Fruit fly (Drosophila melanogaster) whole organism, embryonic: ENCODE results near the gene stops.

Experiments used
- Blimp-1 ChIP-seq: fragments of 200-800 bp; sonication (Bioruptor generic); optimal IDR thresholded peaks from 3 replicates; lab custom pipeline; 2018; ENCODE audit warnings: missing biosample characterization, missing genetic modification characterization, mild to moderate bottlenecking, moderate library complexity, missing genetic modification reagents
- CG10147 ChIP-seq: fragments of 200-800 bp; sonication (Bioruptor generic); optimal IDR thresholded peaks from 2 replicates; lab custom pipeline; 2019; ENCODE audit warnings: missing biosample characterization, mild to moderate bottlenecking, missing genetic modification characterization, moderate library complexity
- CG15514 ChIP-seq: fragments of 200-800 bp; sonication (Bioruptor generic); optimal IDR thresholded peaks from 3 replicates; lab custom pipeline; 2017; ENCODE audit warnings: missing biosample characterization, missing genetic modification characterization, mild to moderate bottlenecking, moderate library complexity, missing genetic modification reagents
- CG16813 ChIP-seq: fragments of 200-800 bp; sonication (Bioruptor generic); IDR thresholded peaks from 3 replicates; pipeline ENCODE4 v1.3.6; 2022; ENCODE audit warnings: missing biosample characterization, missing genetic modification characterization; ENCODE audit not compliant: partially characterized antibody
- CG16863 ChIP-seq: fragments of 200-800 bp; sonication (Bioruptor generic); optimal IDR thresholded peaks from 3 replicates; lab custom pipeline; 2016; ENCODE audit warnings: missing biosample characterization, missing genetic modification characterization
- CG17359 ChIP-seq: fragments of 200-800 bp; sonication (Bioruptor generic); optimal IDR thresholded peaks from 3 replicates; lab custom pipeline; 2018; ENCODE audit warnings: missing biosample characterization, mild to moderate bottlenecking, missing genetic modification characterization, moderate library complexity
- CG17802 ChIP-seq: fragments of 200-800 bp; sonication (Bioruptor generic); optimal IDR thresholded peaks from 2 replicates; lab custom pipeline; 2018; ENCODE audit warnings: missing biosample characterization, mild to moderate bottlenecking, missing genetic modification characterization, moderate library complexity
- CG18262 ChIP-seq: fragments of 200-800 bp; optimal IDR thresholded peaks from 3 replicates; lab custom pipeline; 2019; ENCODE audit warnings: missing biosample characterization, mild to moderate bottlenecking, missing genetic modification characterization, moderate library complexity
- CG18599 ChIP-seq: fragments of 200-800 bp; sonication (Bioruptor generic); optimal IDR thresholded peaks from 3 replicates; lab custom pipeline; 2017; ENCODE audit warnings: missing biosample characterization, missing genetic modification characterization, mild to moderate bottlenecking, moderate library complexity, missing genetic modification reagents
- CG2202 ChIP-seq: fragments of 200-800 bp; sonication (Bioruptor generic); optimal IDR thresholded peaks from 2 replicates; lab custom pipeline; 2018; ENCODE audit warnings: missing biosample characterization, mild to moderate bottlenecking, missing genetic modification characterization
- CG2712 ChIP-seq: fragments of 200-800 bp; optimal IDR thresholded peaks from 3 replicates; lab custom pipeline; 2019; ENCODE audit warnings: missing biosample characterization, mild to moderate bottlenecking, missing genetic modification characterization, moderate library complexity
- CG30431 ChIP-seq: fragments of 200-800 bp; sonication (Bioruptor generic); optimal IDR thresholded peaks from 2 replicates; lab custom pipeline; 2017; ENCODE audit warnings: missing biosample characterization, missing genetic modification characterization
- CG33213 ChIP-seq: fragments of 200-800 bp; sonication (Bioruptor generic); optimal IDR thresholded peaks from 3 replicates; lab custom pipeline; 2016; ENCODE audit warnings: missing biosample characterization, missing genetic modification characterization
- CG34376 ChIP-seq: fragments of 200-800 bp; sonication (Bioruptor generic); optimal IDR thresholded peaks from 2 replicates; lab custom pipeline; 2018; ENCODE audit warnings: missing biosample characterization, mild to moderate bottlenecking, missing genetic modification characterization
- CG34422 ChIP-seq: fragments of 200-800 bp; sonication (Bioruptor generic); IDR thresholded peaks from 3 replicates; pipeline ENCODE4 v1.3.6; 2022; ENCODE audit warnings: missing biosample characterization, missing genetic modification characterization
- CG6272 ChIP-seq: fragments of 200-800 bp; sonication (Bioruptor generic); IDR thresholded peaks from 2 replicates; pipeline ENCODE4 v1.3.6; 2022; ENCODE audit warnings: missing biosample characterization, missing genetic modification characterization
- CG7271 ChIP-seq: fragments of 200-800 bp; sonication (Bioruptor generic); optimal IDR thresholded peaks from 2 replicates; lab custom pipeline; 2018; ENCODE audit warnings: missing biosample characterization, mild to moderate bottlenecking, missing genetic modification characterization, moderate library complexity
- CG7987 ChIP-seq: fragments of 200-800 bp; sonication (Bioruptor generic); optimal IDR thresholded peaks from 2 replicates; lab custom pipeline; 2018; ENCODE audit warnings: missing biosample characterization, mild to moderate bottlenecking, missing genetic modification characterization, moderate library complexity
- CG9876 ChIP-seq: fragments of 200-800 bp; sonication (Bioruptor generic); optimal IDR thresholded peaks from 2 replicates; lab custom pipeline; 2016; ENCODE audit warnings: missing biosample characterization, missing genetic modification characterization
- D ChIP-seq, 2 experiments: fragments of 200-800 bp in 1 of 2; fragments of >200 bp in 1 of 2; sonication (Bioruptor generic) in 1 of 2; optimal IDR thresholded peaks; 2 replicates in 1 of 2; 3 replicates in 1 of 2; lab custom pipeline; 2017; ENCODE audit warnings: mild to moderate bottlenecking in 1 of 2, missing biosample characterization in 1 of 2, missing genetic modification characterization in 1 of 2, missing genetic modification reagents in 1 of 2
- Dip3 ChIP-seq: fragments of 200-800 bp; sonication (Bioruptor generic); optimal IDR thresholded peaks from 3 replicates; lab custom pipeline; 2016; ENCODE audit warnings: missing biosample characterization, missing genetic modification characterization
- Hmr ChIP-seq: fragments of 200-800 bp; sonication (Bioruptor generic); optimal IDR thresholded peaks from 3 replicates; lab custom pipeline; 2017; ENCODE audit warnings: mild to moderate bottlenecking, missing biosample characterization, missing genetic modification reagents, missing genetic modification characterization
- Lpt ChIP-seq: fragments of >200 bp; optimal IDR thresholded peaks from 2 replicates; lab custom pipeline; 2018; ENCODE audit warnings: missing biosample characterization, missing genetic modification characterization
- MBD-R2 ChIP-seq: fragments of 200-800 bp; sonication (Bioruptor generic); IDR thresholded peaks from 2 replicates; pipeline ENCODE4 v1.3.6; 2022; ENCODE audit warnings: missing biosample characterization, missing genetic modification characterization
- Ptx1 ChIP-seq: fragments of 200-800 bp; sonication (Bioruptor generic); IDR thresholded peaks from 2 replicates; pipeline ENCODE4 v1.3.6; 2022; ENCODE audit warnings: missing biosample characterization, missing genetic modification characterization
- Tbp ChIP-seq: fragments of >200 bp; optimal IDR thresholded peaks from 2 replicates; lab custom pipeline; 2018; ENCODE audit warnings: missing biosample characterization, missing genetic modification characterization
- Vsx1 ChIP-seq: fragments of 200-800 bp; sonication (Bioruptor generic); optimal IDR thresholded peaks from 2 replicates; lab custom pipeline; 2017; ENCODE audit warnings: missing biosample characterization, mild to moderate bottlenecking, missing genetic modification characterization, missing genetic modification reagents
- bbx ChIP-seq: fragments of 200-800 bp; sonication (Bioruptor generic); IDR thresholded peaks from 2 replicates; pipeline ENCODE4 v1.3.6; 2022; ENCODE audit warnings: missing biosample characterization, missing genetic modification characterization; ENCODE audit not compliant: partially characterized antibody
- cato ChIP-seq: fragments of 200-800 bp; sonication (Bioruptor generic); optimal IDR thresholded peaks from 2 replicates; lab custom pipeline; 2016; ENCODE audit warnings: missing biosample characterization, missing genetic modification characterization, borderline replicate concordance
- da ChIP-seq: fragments of 200-800 bp; sonication (Bioruptor generic); optimal IDR thresholded peaks from 2 replicates; lab custom pipeline; 2016; ENCODE audit warnings: missing biosample characterization, missing genetic modification characterization
- exex ChIP-seq: fragments of 200-800 bp; sonication (Bioruptor generic); optimal IDR thresholded peaks from 4 replicates; lab custom pipeline; 2018; ENCODE audit warnings: missing biosample characterization, mild to moderate bottlenecking, missing genetic modification characterization, moderate library complexity
- fd3F ChIP-seq: fragments of 200-800 bp; sonication (Bioruptor generic); optimal IDR thresholded peaks from 2 replicates; lab custom pipeline; 2018; ENCODE audit warnings: missing biosample characterization, mild to moderate bottlenecking, missing genetic modification characterization, moderate library complexity
- fd96Cb ChIP-seq: fragments of 200-800 bp; sonication (Bioruptor generic); optimal IDR thresholded peaks from 2 replicates; lab custom pipeline; 2018; ENCODE audit warnings: missing biosample characterization, mild to moderate bottlenecking, missing genetic modification characterization, moderate library complexity
- grn ChIP-seq: fragments of 200-800 bp; sonication (Bioruptor generic); optimal IDR thresholded peaks from 3 replicates; lab custom pipeline; 2017; ENCODE audit warnings: missing biosample characterization, missing genetic modification characterization
- h ChIP-seq: fragments of >200 bp; optimal IDR thresholded peaks from 2 replicates; lab custom pipeline; 2017
- jing ChIP-seq: fragments of 200-800 bp; sonication (Bioruptor generic); optimal IDR thresholded peaks from 2 replicates; lab custom pipeline; 2018; ENCODE audit warnings: missing biosample characterization, mild to moderate bottlenecking, missing genetic modification characterization
- lov ChIP-seq, 2 experiments: fragments of 200-800 bp in 1 of 2; fragments of >200 bp in 1 of 2; sonication (Bioruptor generic) in 1 of 2; IDR thresholded peaks in 1 of 2; optimal IDR thresholded peaks in 1 of 2; 2 replicates in 1 of 2; 3 replicates in 1 of 2; pipeline versions ENCODE4 v1.3.6 to Lab custom; 2017 to 2022; ENCODE audit warnings: missing biosample characterization in 1 of 2, missing genetic modification characterization in 1 of 2
- nerfin-1 ChIP-seq: fragments of 200-800 bp; sonication (Bioruptor generic); optimal IDR thresholded peaks from 3 replicates; lab custom pipeline; 2019; ENCODE audit warnings: missing biosample characterization, mild to moderate bottlenecking, missing genetic modification characterization, moderate library complexity
- repo ChIP-seq: fragments of 200-800 bp; sonication (Bioruptor generic); optimal IDR thresholded peaks from 2 replicates; lab custom pipeline; 2016; ENCODE audit warnings: missing biosample characterization, missing genetic modification characterization
- row ChIP-seq: fragments of 200-800 bp; sonication (Bioruptor generic); IDR thresholded peaks from 3 replicates; pipeline ENCODE4 v1.3.6; 2022; ENCODE audit warnings: missing biosample characterization, missing genetic modification characterization
- sug ChIP-seq: fragments of 200-800 bp; optimal IDR thresholded peaks from 2 replicates; lab custom pipeline; 2019; ENCODE audit warnings: missing biosample characterization, mild to moderate bottlenecking, missing genetic modification characterization, moderate library complexity
- tup ChIP-seq: fragments of 200-800 bp; sonication (Bioruptor generic); optimal IDR thresholded peaks from 2 replicates; lab custom pipeline; 2016; ENCODE audit warnings: missing biosample characterization, mild to moderate bottlenecking, missing genetic modification characterization, moderate library complexity
- tx ChIP-seq: fragments of 200-800 bp; sonication (Bioruptor generic); optimal IDR thresholded peaks from 2 replicates; lab custom pipeline; 2016; ENCODE audit warnings: missing biosample characterization, missing genetic modification characterization
- zen ChIP-seq: fragments of 200-800 bp; sonication (Bioruptor generic); optimal IDR thresholded peaks from 3 replicates; lab custom pipeline; 2018; ENCODE audit warnings: missing biosample characterization, mild to moderate bottlenecking, missing genetic modification characterization, moderate library complexity

Gene stops

DNA sequence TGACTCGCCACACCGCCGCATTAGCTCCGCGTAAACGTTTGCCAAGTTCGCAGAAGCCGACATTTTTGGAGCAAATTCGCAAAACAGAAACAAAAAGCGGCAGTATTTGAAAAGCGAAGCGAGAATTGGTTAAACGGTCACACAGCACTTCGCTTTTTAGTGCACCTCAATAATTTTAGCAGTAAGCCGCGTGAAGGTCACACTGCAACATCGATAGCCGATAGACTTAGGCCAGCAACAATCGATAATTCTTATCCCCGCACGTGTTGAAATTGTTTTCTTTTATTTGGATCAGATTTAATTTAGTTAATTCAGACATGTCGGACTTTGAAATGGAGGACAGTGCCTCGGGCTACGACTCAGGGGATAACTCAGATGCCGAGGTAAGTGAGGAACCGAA lies 44.3 kb upstream of the stops start, which contains the start of the genes Zwilch and CG1542 (continued):
- TF ChIP-seq CG15514 (GFP tag; lab: Kevin White, UChicago): peak; percentile 72
- TF ChIP-seq CG2202 (tag; lab: Kevin White, UChicago): no peak

DNA sequence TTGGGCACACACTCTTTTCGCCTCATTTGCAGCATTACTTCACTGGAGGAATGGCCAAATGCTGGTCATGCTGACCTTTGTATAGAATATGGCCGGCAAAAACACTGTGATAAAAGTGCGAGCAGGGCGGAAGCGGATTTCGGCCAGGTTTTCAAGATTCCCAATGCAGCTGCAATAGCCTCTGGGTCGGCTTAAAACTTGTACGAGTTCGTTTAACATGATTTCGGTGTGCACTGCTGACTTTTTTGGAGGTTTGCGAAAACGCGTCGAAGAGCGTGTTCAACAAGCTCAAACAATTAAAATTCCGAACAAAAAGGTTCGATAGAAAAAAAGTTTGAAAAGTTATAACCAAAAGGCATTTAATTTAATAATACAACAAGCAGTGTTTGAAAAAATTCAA lies 41.7 kb upstream of the stops start, which contains the start of gene chp:
TSS of gene chp (minus strand) at position 101 of the 400 bp plus-strand sequence.
- no peak for TF ChIP-seq da (GFP tag; lab: Kevin White, UChicago)

DNA sequence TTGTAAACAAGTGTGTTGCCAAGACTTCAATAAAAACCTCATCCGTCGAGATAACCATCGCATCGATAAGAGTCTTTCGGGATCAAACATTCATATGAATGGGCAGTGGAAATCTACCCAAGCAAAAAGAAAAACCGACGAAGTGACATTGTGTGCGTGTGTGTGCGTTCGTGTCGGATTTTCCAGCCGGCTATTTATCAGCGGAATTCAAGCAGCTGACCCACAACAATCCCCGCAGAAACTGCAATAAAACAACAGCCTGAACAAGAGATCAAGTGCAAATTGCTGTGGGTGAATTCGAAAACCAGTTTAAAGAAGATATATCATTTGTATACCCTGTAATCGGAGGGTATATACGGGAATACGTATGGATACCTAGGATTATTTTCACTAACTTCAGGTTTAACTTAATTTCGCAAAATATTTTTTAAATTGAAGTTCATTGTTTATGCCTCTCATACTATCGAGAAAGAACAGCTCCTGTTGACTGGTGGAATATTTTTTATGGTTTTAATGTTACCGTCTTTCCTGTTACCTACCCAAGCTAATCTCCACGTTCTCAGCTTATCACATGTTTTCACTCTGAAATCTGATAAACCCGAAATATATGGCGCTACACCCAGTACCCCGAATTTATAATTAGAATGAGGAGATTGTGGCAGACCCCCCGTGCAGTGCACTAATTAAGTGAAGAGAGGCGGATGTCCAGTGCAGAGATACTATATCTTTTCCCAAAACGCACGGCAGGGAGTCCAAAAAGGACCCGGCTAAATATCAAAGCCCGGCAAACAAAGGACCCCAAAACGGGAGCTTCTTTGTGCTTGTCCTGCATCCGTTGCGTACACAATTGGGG lies 28.5 kb upstream of the stops start:
- TF ChIP-seq h (lab: Kevin White, UChicago) (no peak), CG34422 (GFP tag; lab: Robert Waterston, UW) (no peak), Dip3 (GFP tag; lab: Kevin White, UChicago) (no peak), Blimp-1 (GFP tag; lab: Kevin White, UChicago) (no peak), CG7271 (tag; lab: Kevin White, UChicago) (no peak), CG17802 (tag; lab: Kevin White, UChicago) (no peak), jing (GFP tag; lab: Kevin White, UChicago) (no peak), CG17359 (no peak), Hmr (GFP tag; lab: Kevin White, UChicago) (no peak), CG30431 (GFP tag; lab: Kevin White, UChicago) (no peak), Vsx1 (GFP tag; lab: Kevin White, UChicago) (peak; percentile 21), Tbp (GFP tag; lab: Kevin White, UChicago) (no peak), CG18262 (no peak), bbx (GFP tag; lab: Robert Waterston, UW) (no peak), Lpt (GFP tag; lab: Kevin White, UChicago) (no peak), fd96Cb (no peak), Ptx1 (GFP tag; lab: Robert Waterston, UW) (no peak), MBD-R2 (GFP tag; lab: Robert Waterston, UW) (no peak), CG16863 (no peak), sug (tag; lab: Kevin White, UChicago) (peak; percentile 98), CG10147 (GFP tag; lab: Kevin White, UChicago) (no peak), CG7987 (GFP tag; lab: Kevin White, UChicago) (no peak), exex (tag; lab: Kevin White, UChicago) (peak; percentile 49), CG18599 (GFP tag; lab: Kevin White, UChicago) (peak; percentile 5), grn (GFP tag; lab: Kevin White, UChicago) (peak; percentile 37), repo (GFP tag; lab: Kevin White, UChicago) (no peak), CG6272 (no peak), CG9876 (no peak), CG33213 (GFP tag; lab: Kevin White, UChicago) (no peak), cato (GFP tag; lab: Kevin White, UChicago) (no peak), CG2712 (tag; lab: Kevin White, UChicago) (no peak), zen (tag; lab: Kevin White, UChicago) (no peak), row (GFP tag; lab: Robert Waterston, UW) (peak; percentile 27; the same call in 1 of the 3 replicates), CG16813 (GFP tag; lab: Robert Waterston, UW) (no peak), tup (GFP tag; lab: Kevin White, UChicago) (no peak), D (optimal IDR thresholded peaks at IDR 0.05; lab: Kevin White, UChicago) (no peak), D (GFP tag; optimal IDR thresholded peaks at IDR 0.05; lab: Kevin White, UChicago) (no peak), CG34376 (GFP tag; lab: Kevin White, UChicago) (peak; percentile 40), lov (optimal IDR thresholded peaks at IDR 0.05; lab: Kevin White, UChicago) (no peak), lov (GFP tag; IDR thresholded peaks at IDR 0.05; lab: Robert Waterston, UW) (no peak), tx (GFP tag; lab: Kevin White, UChicago) (no peak), nerfin-1 (no peak), fd3F (GFP tag; lab: Kevin White, UChicago) (no peak)
